Worm (Caenorhabditis elegans) whole organism, young adult: ENCODE measurements around the gene R02F11.2.

Experiments used
- akir-1 ChIP-seq: fragments of 200-800 bp; sonication (Bioruptor generic); optimal IDR thresholded peaks from 2 replicates; lab custom pipeline; 2018; ENCODE audit warnings: mild to moderate bottlenecking, missing genetic modification characterization, moderate library complexity, missing compliant biosample characterization
- efl-1 ChIP-seq: fragments of 150-350 bp; optimal IDR thresholded peaks from 2 replicates; lab custom pipeline; 2014; ENCODE audit warnings: missing biosample characterization, missing genetic modification reagents, missing genetic modification characterization
- ets-4 ChIP-seq: fragments of 200-800 bp; sonication (Bioruptor generic); optimal IDR thresholded peaks from 2 replicates; lab custom pipeline; 2018; ENCODE audit warnings: mild to moderate bottlenecking, missing genetic modification characterization, missing compliant biosample characterization
- hmg-20 ChIP-seq: fragments of 200-800 bp; sonication (Bioruptor generic); IDR thresholded peaks from 2 replicates; pipeline ENCODE4 v1.3.6; 2022; ENCODE audit warnings: missing genetic modification reagents, missing genetic modification characterization, missing compliant biosample characterization
- hsf-1 ChIP-seq: fragments of 200-800 bp; sonication (Bioruptor generic); IDR thresholded peaks from 2 replicates; pipeline ENCODE4 v1.3.6; 2022; ENCODE audit warnings: missing genetic modification reagents, missing genetic modification characterization, missing compliant biosample characterization
- lsy-27 ChIP-seq: sonication (generic microtip); optimal IDR thresholded peaks from 2 replicates; lab custom pipeline; 2017; ENCODE audit warnings: missing genetic modification characterization, mild to moderate bottlenecking, missing compliant biosample characterization, antibody characterized with exemption, missing genotype, borderline replicate concordance; ENCODE audit not compliant: insufficient read depth
- nfya-1 ChIP-seq: sonication (generic microtip); optimal IDR thresholded peaks from 2 replicates; lab custom pipeline; 2017; ENCODE audit warnings: antibody characterized with exemption, missing compliant biosample characterization, missing genetic modification characterization, borderline replicate concordance; ENCODE audit not compliant: insufficient read depth
- nhr-90 ChIP-seq: sonication (generic microtip); optimal IDR thresholded peaks from 2 replicates; lab custom pipeline; 2016; ENCODE audit warnings: missing genotype, mild to moderate bottlenecking, missing genetic modification characterization, missing compliant biosample characterization
- pbrm-1 ChIP-seq: fragments of 200-800 bp; sonication (Bioruptor generic); IDR thresholded peaks from 2 replicates; pipeline ENCODE4 v1.3.6; 2022; ENCODE audit warnings: missing genetic modification reagents, missing genetic modification characterization, missing compliant biosample characterization
- snpc-4 ChIP-seq, 5 experiments: fragments of 150-350 bp in 1 of 5; sonication (generic microtip) in 4 of 5; optimal IDR thresholded peaks; 2 replicates each; lab custom pipeline; 2014 to 2018; ENCODE audit warnings: missing genetic modification characterization in 5 of 5, missing biosample characterization in 3 of 5, antibody characterized with exemption in 2 of 5, mild to moderate bottlenecking in 2 of 5, missing compliant biosample characterization in 2 of 5, missing genotype in 2 of 5, moderate library complexity in 2 of 5, missing genetic modification reagents in 1 of 5
- sptf-2 ChIP-seq: fragments of 200-800 bp; sonication (Bioruptor generic); optimal IDR thresholded peaks from 2 replicates; lab custom pipeline; 2018; ENCODE audit warnings: mild to moderate bottlenecking, missing genetic modification characterization, missing compliant biosample characterization

DNA sequence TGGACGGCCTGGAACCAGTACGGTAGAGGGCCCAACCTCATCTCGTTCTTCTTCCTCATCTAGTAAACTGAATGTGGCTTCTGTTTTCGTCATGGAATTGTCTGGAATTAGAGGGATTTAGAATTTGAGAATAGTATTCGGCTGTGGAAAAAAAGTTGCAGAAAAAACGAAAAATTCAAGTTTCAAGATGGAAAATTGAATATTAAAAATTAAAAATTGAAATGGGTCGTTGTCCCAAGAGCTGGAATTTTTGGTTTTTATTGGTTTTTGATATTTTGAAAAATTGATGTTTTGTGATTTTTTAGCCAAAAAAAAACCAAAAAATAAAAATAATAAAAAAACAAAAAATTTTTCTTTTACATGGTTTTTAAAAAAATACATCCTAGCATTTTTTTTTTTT is 11.4 kb downstream of the R02F11.2 start, which contains the start of gene R02F11.3:
- no peak for TF ChIP-seq sptf-2 (GFP tag; lab: Kevin White, UChicago)
- TF ChIP-seq efl-1 (GFP tag; lab: Kevin White, UChicago) = no peak
- TF ChIP-seq akir-1 = no peak
- no peak for TF ChIP-seq snpc-4 (GFP tag; optimal IDR thresholded peaks at IDR 0.05; lab: Kevin White, UChicago)
- no peak for TF ChIP-seq snpc-4 (tag; optimal IDR thresholded peaks at IDR 0.05; lab: Kevin White, UChicago)
- no peak for TF ChIP-seq lsy-27 (tag; lab: Kevin White, UChicago)
- TF ChIP-seq nfya-1 (tag; lab: Kevin White, UChicago) = no peak
- TF ChIP-seq hsf-1 = no peak
- no peak for TF ChIP-seq nhr-90 (tag; lab: Kevin White, UChicago)
- no peak for TF ChIP-seq hmg-20 (GFP tag; lab: Robert Waterston, UW)
- TF ChIP-seq ets-4 (GFP tag; lab: Kevin White, UChicago) = no peak
- TF ChIP-seq pbrm-1 (GFP tag; lab: Robert Waterston, UW) = no peak
